Fruit fly (Drosophila melanogaster) S2 (cell line): ENCODE results near the gene brat.

Source experiments
- CG8478 ChIP-seq: fragments of >200 bp; optimal IDR thresholded peaks from 2 replicates; lab custom pipeline; 2018
- CTCF ChIP-seq, 2 experiments: fragments of >200 bp; optimal IDR thresholded peaks; 2 replicates each; lab custom pipeline; 2018

- TF ChIP-seq CG8478 (no peak), CTCF (optimal IDR thresholded peaks at IDR 0.05; lab: Kevin White, UChicago) (no peak)
Measured at dm6 chr2L:19208874-19209273, 75.3 kb downstream of the brat start.
